Worm (Caenorhabditis elegans): ENCODE measurements around the gene ZK1290.10.

Gene ZK1290.10

DNA sequence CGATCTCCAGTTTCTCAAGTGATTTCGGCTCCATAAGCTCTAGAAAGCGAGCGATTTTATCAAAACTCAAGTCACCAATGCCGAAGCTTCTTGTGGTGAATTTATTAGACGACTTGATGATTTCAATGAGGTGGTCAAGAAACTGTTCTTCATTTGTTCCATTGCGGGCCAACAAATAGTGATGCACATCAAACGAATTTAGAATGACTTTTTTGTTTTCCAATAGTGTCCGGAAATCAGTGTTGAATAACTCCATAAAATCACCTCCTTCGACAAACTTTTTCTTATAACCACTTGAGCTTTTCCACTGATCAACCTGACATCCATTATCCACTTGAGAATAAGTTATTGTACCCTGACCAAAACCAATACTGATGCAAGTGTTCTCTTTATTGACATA, 6.4 kb downstream of the ZK1290.10 start:
- TF ChIP-seq ceh-36 (tag; optimal IDR thresholded peaks at IDR 0.05) (no peak), ets-7 (tag; optimal IDR thresholded peaks at IDR 0.05) (no peak), flt-1 (GFP tag; IDR thresholded peaks at IDR 0.05) (no peak), hnd-1 (tag; optimal IDR thresholded peaks at IDR 0.05) (no peak), tra-4 (tag; optimal IDR thresholded peaks at IDR 0.05) (no peak), F13C5.2 (tag; optimal IDR thresholded peaks at IDR 0.05) (no peak), hmbx-1 (tag; optimal IDR thresholded peaks at IDR 0.05) (no peak), ama-1 (optimal IDR thresholded peaks at IDR 0.05) (no peak), pes-1 (GFP tag; IDR thresholded peaks at IDR 0.05) (no peak), tbx-37 (GFP tag; conservative IDR thresholded peaks at IDR 0.05) (no peak)

- no peak for TF ChIP-seq hnd-1 (tag; optimal IDR thresholded peaks at IDR 0.05)
- TF ChIP-seq ceh-13 (GFP tag; optimal IDR thresholded peaks at IDR 0.05): no peak
- TF ChIP-seq aly-1 (tag; optimal IDR thresholded peaks at IDR 0.05): no peak
- no peak for TF ChIP-seq tbx-37 (GFP tag; conservative IDR thresholded peaks at IDR 0.05)
Observed at ce11 chrII:7545364-7545763, 8.3 kb downstream of the ZK1290.10 start.

DNA sequence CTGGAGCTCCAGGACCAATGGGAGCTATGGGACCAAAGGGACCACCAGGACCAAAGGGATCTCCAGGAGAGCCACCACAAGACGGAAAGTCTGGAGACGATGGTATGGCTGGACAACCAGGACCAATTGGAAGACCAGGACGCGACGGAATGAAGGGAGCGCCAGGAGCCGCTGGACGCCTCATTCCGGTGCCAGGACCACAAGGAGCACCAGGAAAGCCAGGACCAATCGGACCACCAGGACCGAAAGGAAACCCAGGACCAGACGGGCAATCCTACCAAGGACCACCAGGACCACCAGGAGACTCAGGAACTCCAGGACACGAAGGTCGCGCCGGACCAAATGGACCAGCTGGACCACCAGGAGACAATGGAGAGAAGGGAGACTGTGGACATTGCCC, 8.9 kb downstream of the ZK1290.10 start:
- TF ChIP-seq F13C5.2 (tag; optimal IDR thresholded peaks at IDR 0.05) (no peak), aly-1 (tag; optimal IDR thresholded peaks at IDR 0.05) (no peak), flt-1 (GFP tag; IDR thresholded peaks at IDR 0.05) (no peak), hmg-4 (GFP tag; optimal IDR thresholded peaks at IDR 0.05) (no peak), sea-1 (GFP tag; conservative IDR thresholded peaks at IDR 0.05) (no peak), hmbx-1 (tag; optimal IDR thresholded peaks at IDR 0.05) (no peak), ama-1 (optimal IDR thresholded peaks at IDR 0.05) (no peak), hnd-1 (tag; optimal IDR thresholded peaks at IDR 0.05) (no peak), ets-7 (tag; optimal IDR thresholded peaks at IDR 0.05) (no peak), ceh-36 (tag; optimal IDR thresholded peaks at IDR 0.05) (no peak), tra-4 (tag; optimal IDR thresholded peaks at IDR 0.05) (no peak), ceh-13 (GFP tag; optimal IDR thresholded peaks at IDR 0.05) (no peak), tbx-11 (GFP tag; IDR thresholded peaks at IDR 0.05) (no peak), tbx-37 (GFP tag; conservative IDR thresholded peaks at IDR 0.05) (no peak), B0310.2 (tag; optimal IDR thresholded peaks at IDR 0.05) (no peak), pes-1 (GFP tag; IDR thresholded peaks at IDR 0.05) (no peak), scrt-1 (GFP tag; IDR thresholded peaks at IDR 0.05) (no peak)

ce11 chrII:7543808-7544207, 9.9 kb downstream of the ZK1290.10 start, which contains the start of gene rol-8:
TSS of gene rol-8 (plus strand) at chrII:7544108.
- no peak for TF ChIP-seq hmbx-1 (tag; optimal IDR thresholded peaks at IDR 0.05)
- TF ChIP-seq ceh-13 (GFP tag; optimal IDR thresholded peaks at IDR 0.05): no peak
- TF ChIP-seq pes-1 (GFP tag; IDR thresholded peaks at IDR 0.05): no peak
- TF ChIP-seq hmg-4 (GFP tag; optimal IDR thresholded peaks at IDR 0.05): no peak
- no peak for TF ChIP-seq sea-1 (GFP tag; conservative IDR thresholded peaks at IDR 0.05)
- TF ChIP-seq F13C5.2 (tag; optimal IDR thresholded peaks at IDR 0.05): no peak

DNA sequence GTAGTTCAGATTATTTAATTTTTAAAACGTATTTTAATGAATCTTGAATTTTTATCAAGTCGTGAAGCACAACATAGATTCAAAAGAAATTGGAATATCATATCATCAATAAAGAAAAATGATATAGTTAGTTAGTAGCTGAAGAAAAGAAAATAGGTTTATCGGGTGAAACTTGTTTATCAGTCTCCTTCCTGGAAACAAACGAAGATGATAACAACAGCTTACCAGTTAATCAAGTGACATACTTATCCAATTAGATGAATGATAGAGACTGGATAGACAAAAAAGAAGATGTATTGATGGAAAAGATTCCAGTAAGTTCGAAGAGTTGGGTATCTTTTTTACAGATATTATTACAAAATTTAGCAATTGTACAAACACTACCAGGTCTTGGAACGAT, 10.8 kb downstream of the ZK1290.10 start:
- no peak for TF ChIP-seq hmbx-1 (tag; optimal IDR thresholded peaks at IDR 0.05)
- no peak for TF ChIP-seq B0310.2 (tag; optimal IDR thresholded peaks at IDR 0.05)
- no peak for TF ChIP-seq hnd-1 (tag; optimal IDR thresholded peaks at IDR 0.05)
- no peak for TF ChIP-seq sea-1 (GFP tag; conservative IDR thresholded peaks at IDR 0.05)
- TF ChIP-seq pes-1 (GFP tag; IDR thresholded peaks at IDR 0.05): no peak
- TF ChIP-seq ets-7 (tag; optimal IDR thresholded peaks at IDR 0.05): no peak
- TF ChIP-seq scrt-1 (GFP tag; IDR thresholded peaks at IDR 0.05): no peak

- TF ChIP-seq sea-1 (GFP tag; conservative IDR thresholded peaks at IDR 0.05) (no peak), ets-7 (tag; optimal IDR thresholded peaks at IDR 0.05) (no peak), ceh-13 (GFP tag; optimal IDR thresholded peaks at IDR 0.05) (no peak), ceh-36 (tag; optimal IDR thresholded peaks at IDR 0.05) (no peak), B0310.2 (tag; optimal IDR thresholded peaks at IDR 0.05) (no peak), F13C5.2 (tag; optimal IDR thresholded peaks at IDR 0.05) (no peak), tbx-37 (GFP tag; conservative IDR thresholded peaks at IDR 0.05) (no peak), aly-1 (tag; optimal IDR thresholded peaks at IDR 0.05) (no peak)
Observed at ce11 chrII:7537603-7538230, 16.0 kb downstream of the ZK1290.10 start, which contains the start of gene nfi-1. TSS of gene nfi-1 (plus strand) at chrII:7538180.

DNA sequence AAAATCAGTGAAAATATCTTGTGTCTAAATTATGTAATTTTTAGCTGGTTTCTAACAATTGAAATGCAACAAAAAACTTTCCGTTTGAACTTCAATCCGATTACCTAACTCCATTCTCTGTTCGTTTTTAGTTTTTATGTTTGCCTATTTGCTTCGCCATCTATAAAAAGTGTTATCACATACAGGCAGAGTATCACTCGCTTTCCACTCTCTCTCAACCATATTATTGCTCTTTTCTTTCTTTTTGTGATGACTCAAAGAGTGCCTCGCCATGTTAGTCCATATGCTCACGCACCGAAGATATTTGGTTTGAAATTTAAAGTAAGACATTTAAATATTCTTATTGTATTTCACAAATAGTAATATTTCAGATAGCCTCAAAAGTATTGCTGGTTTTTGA, 18.8 kb downstream of the ZK1290.10 start, which contains the start of gene ZK1290.13:
Gene ZK1290.13, plus strand, starts transcription at position 73 of the 400 bp plus-strand sequence.
- TF ChIP-seq pes-1 (GFP tag; IDR thresholded peaks at IDR 0.05) (no peak), sea-1 (GFP tag; conservative IDR thresholded peaks at IDR 0.05) (no peak), hnd-1 (tag; optimal IDR thresholded peaks at IDR 0.05) (no peak), tbx-37 (GFP tag; conservative IDR thresholded peaks at IDR 0.05) (no peak)

ce11 chrII:7534369-7534768, 19.3 kb downstream of the ZK1290.10 start, which contains the start of gene wrt-10:
TSS of gene wrt-10 (minus strand) at chrII:7534563.
- TF ChIP-seq tra-4 (tag; optimal IDR thresholded peaks at IDR 0.05) (no peak), hmg-4 (GFP tag; optimal IDR thresholded peaks at IDR 0.05) (no peak), tbx-37 (GFP tag; conservative IDR thresholded peaks at IDR 0.05) (no peak), tbx-11 (GFP tag; IDR thresholded peaks at IDR 0.05) (no peak), hmbx-1 (tag; optimal IDR thresholded peaks at IDR 0.05) (no peak), ceh-13 (GFP tag; optimal IDR thresholded peaks at IDR 0.05) (no peak), ets-7 (tag; optimal IDR thresholded peaks at IDR 0.05) (no peak), flt-1 (GFP tag; IDR thresholded peaks at IDR 0.05) (no peak), hnd-1 (tag; optimal IDR thresholded peaks at IDR 0.05) (no peak), scrt-1 (GFP tag; IDR thresholded peaks at IDR 0.05) (no peak), F13C5.2 (tag; optimal IDR thresholded peaks at IDR 0.05) (no peak), pes-1 (GFP tag; IDR thresholded peaks at IDR 0.05) (no peak), ceh-36 (tag; optimal IDR thresholded peaks at IDR 0.05) (no peak), aly-1 (tag; optimal IDR thresholded peaks at IDR 0.05) (no peak)
